Worm (Caenorhabditis elegans): ENCODE data around the gene hpa-1.

The hpa-1 gene

ce11 chrIV:16233028-16233427 lies at the start of gene hpa-1, which contains the start of gene irld-39:
hpa-1 (minus strand) TSS chrIV:16233128.
irld-39 (plus strand) TSS chrIV:16233148.
- no peak for TF ChIP-seq cebp-1 (GFP tag; IDR thresholded peaks at IDR 0.05)
- TF ChIP-seq cebp-1 (tag; optimal IDR thresholded peaks at IDR 0.05), result no peak
- TF ChIP-seq D2030.7 (GFP tag; IDR thresholded peaks at IDR 0.05), result no peak
- TF ChIP-seq B0261.1 (tag; optimal IDR thresholded peaks at IDR 0.05), result no peak
- TF ChIP-seq hmg-20 (GFP tag; IDR thresholded peaks at IDR 0.05), result no peak
- no peak for TF ChIP-seq Y79H2A.3 (GFP tag; conservative IDR thresholded peaks at IDR 0.05)
- no peak for TF ChIP-seq ekl-4 (GFP tag; IDR thresholded peaks at IDR 0.05)
- TF ChIP-seq unc-130 (GFP tag; optimal IDR thresholded peaks at IDR 0.05), result no peak
- TF ChIP-seq die-1 (tag; optimal IDR thresholded peaks at IDR 0.05), result no peak
- no peak for TF ChIP-seq ZK185.1 (tag; optimal IDR thresholded peaks at IDR 0.05; ENCODE audit: poor library complexity, severe bottlenecking)
- no peak for TF ChIP-seq zim-3 (tag; optimal IDR thresholded peaks at IDR 0.05)
- TF ChIP-seq ceh-58 (GFP tag; IDR thresholded peaks at IDR 0.05), result no peak
- no peak for TF ChIP-seq nhr-80 (tag; optimal IDR thresholded peaks at IDR 0.05)
- TF ChIP-seq C06A6.2 (GFP tag; conservative IDR thresholded peaks at IDR 0.05), result no peak
- TF ChIP-seq let-607 (tag; optimal IDR thresholded peaks at IDR 0.05), result no peak
- TF ChIP-seq madf-8 (GFP tag; conservative IDR thresholded peaks at IDR 0.05), result no peak
- no peak for TF ChIP-seq tlf-1 (GFP tag; optimal IDR thresholded peaks at IDR 0.05)
- TF ChIP-seq let-526 (GFP tag; IDR thresholded peaks at IDR 0.05), result no peak
- TF ChIP-seq somi-1 (GFP tag; optimal IDR thresholded peaks at IDR 0.05), result no peak

- TF ChIP-seq snpc-3.4 (tag; optimal IDR thresholded peaks at IDR 0.05), result no peak
- no peak for TF ChIP-seq xnd-1 (tag; optimal IDR thresholded peaks at IDR 0.05)
- no peak for TF ChIP-seq C06A6.2 (GFP tag; conservative IDR thresholded peaks at IDR 0.05)
Measured at ce11 chrIV:16280614-16281013, 47.7 kb upstream of the hpa-1 start, which contains the start of gene clec-191. clec-191 (minus strand) TSS chrIV:16280714.

- TF ChIP-seq F49E8.2 (tag; optimal IDR thresholded peaks at IDR 0.05; ENCODE audit: insufficient read depth) (no peak), ztf-26 (tag; optimal IDR thresholded peaks at IDR 0.05) (no peak)
Measured at ce11 chrIV:16277902-16278301, 45.0 kb upstream of the hpa-1 start, which contains the start of gene ccch-2. ccch-2 (plus strand) TSS chrIV:16278202.

ce11 chrIV:16277291-16277690 lies 44.4 kb upstream of the hpa-1 start, which contains the start of gene F38C2.7:
F38C2.7 (minus strand) TSS chrIV:16277391.
- no peak for TF ChIP-seq zfh-2 (GFP tag; conservative IDR thresholded peaks at IDR 0.05)
- no peak for TF ChIP-seq B0261.1 (tag; optimal IDR thresholded peaks at IDR 0.05)
- no peak for TF ChIP-seq Y53F4B.3 (GFP tag; IDR thresholded peaks at IDR 0.05)
- no peak for TF ChIP-seq C06A6.2 (GFP tag; conservative IDR thresholded peaks at IDR 0.05)
- no peak for TF ChIP-seq hlh-12 (tag; optimal IDR thresholded peaks at IDR 0.05)
- TF ChIP-seq him-1 (tag; optimal IDR thresholded peaks at IDR 0.05), result no peak
- no peak for TF ChIP-seq snpc-1.1 (tag; optimal IDR thresholded peaks at IDR 0.05; ENCODE audit: insufficient read depth)
- TF ChIP-seq B0035.1 (tag; optimal IDR thresholded peaks at IDR 0.05), result no peak
- TF ChIP-seq lag-1 (GFP tag; IDR thresholded peaks at IDR 0.05), result no peak
- no peak for TF ChIP-seq T26A5.8 (tag; optimal IDR thresholded peaks at IDR 0.05)
- no peak for TF ChIP-seq sdz-38 (tag; optimal IDR thresholded peaks at IDR 0.05)
- no peak for TF ChIP-seq F57C9.4 (tag; optimal IDR thresholded peaks at IDR 0.05)
- TF ChIP-seq nhr-90 (tag; optimal IDR thresholded peaks at IDR 0.05), result no peak
- no peak for TF ChIP-seq pha-4 (tag; optimal IDR thresholded peaks at IDR 0.05)
- no peak for TF ChIP-seq egl-44 (GFP tag; IDR thresholded peaks at IDR 0.05)
- no peak for TF ChIP-seq hmg-1.2 (GFP tag; IDR thresholded peaks at IDR 0.05)
- no peak for TF ChIP-seq athp-1 (tag; optimal IDR thresholded peaks at IDR 0.05)
- TF ChIP-seq Y95B8A.8 (GFP tag; IDR thresholded peaks at IDR 0.05), result no peak
- TF ChIP-seq F39B2.1 (GFP tag; IDR thresholded peaks at IDR 0.05), result no peak
- no peak for TF ChIP-seq snpc-1.3 (tag; optimal IDR thresholded peaks at IDR 0.05; ENCODE audit: insufficient read depth)
